Worm (Caenorhabditis elegans) whole organism, young adult: ENCODE measurements around the gene srg-60.

ENCODE experiments used
- F33H1.4 ChIP-seq: fragments of 200-800 bp; sonication (Bioruptor generic); IDR thresholded peaks from 2 replicates; pipeline ENCODE4 v1.3.6; 2022; ENCODE audit warnings: missing genetic modification reagents, missing genetic modification characterization, missing compliant biosample characterization
- Y79H2A.3 ChIP-seq: fragments of 200-800 bp; sonication (Bioruptor generic); conservative IDR thresholded peaks from 2 replicates; pipeline ENCODE4 v1.3.6; 2022; ENCODE audit warnings: missing genetic modification reagents, missing genetic modification characterization, missing compliant biosample characterization
- ZK185.1 ChIP-seq: sonication (generic microtip); optimal IDR thresholded peaks from 2 replicates; lab custom pipeline; 2016; ENCODE audit warnings: mild to moderate bottlenecking, missing genetic modification characterization, missing compliant biosample characterization; ENCODE audit not compliant: poor library complexity, severe bottlenecking
- ama-1 ChIP-seq, 3 experiments: fragments of 150-350 bp in 1 of 3; sonication (generic microtip) in 2 of 3; optimal IDR thresholded peaks; 2 replicates each; lab custom pipeline; 2014 to 2018; ENCODE audit warnings: missing biosample characterization in 2 of 3, missing genetic modification characterization in 2 of 3, missing genetic modification reagents in 2 of 3
- attf-6 ChIP-seq: fragments of 200-800 bp; sonication (Bioruptor generic); IDR thresholded peaks from 2 replicates; pipeline ENCODE4 v1.3.6; 2022; ENCODE audit warnings: missing genetic modification reagents, missing genetic modification characterization, missing compliant biosample characterization
- dox-1 ChIP-seq: fragments of 200-800 bp; sonication (Bioruptor generic); IDR thresholded peaks from 2 replicates; pipeline ENCODE4 v1.3.6; 2022; ENCODE audit warnings: missing genetic modification reagents, missing genetic modification characterization, missing compliant biosample characterization
- lin-40 ChIP-seq: sonication (generic microtip); optimal IDR thresholded peaks from 2 replicates; lab custom pipeline; 2016; ENCODE audit warnings: missing genetic modification characterization, mild to moderate bottlenecking, missing compliant biosample characterization, missing genotype, missing genetic modification reagents
- lir-1 ChIP-seq: fragments of 200-800 bp; sonication (Bioruptor generic); conservative IDR thresholded peaks from 2 replicates; pipeline ENCODE4 v1.3.6; 2022; ENCODE audit warnings: missing genetic modification reagents, missing genetic modification characterization, missing compliant biosample characterization
- madf-8 ChIP-seq: fragments of 200-800 bp; sonication (Bioruptor generic); conservative IDR thresholded peaks from 2 replicates; pipeline ENCODE4 v1.3.6; 2022; ENCODE audit warnings: missing genetic modification reagents, missing genetic modification characterization, missing compliant biosample characterization
- mes-4 ChIP-seq: sonication (generic microtip); optimal IDR thresholded peaks from 2 replicates; lab custom pipeline; 2016; ENCODE audit warnings: missing genotype, missing genetic modification characterization, missing compliant biosample characterization
- snpc-1.1 ChIP-seq: sonication (generic microtip); optimal IDR thresholded peaks from 2 replicates; lab custom pipeline; 2017; ENCODE audit warnings: missing genetic modification characterization, mild to moderate bottlenecking, missing compliant biosample characterization, antibody characterized with exemption, moderate library complexity, missing genotype, missing genetic modification reagents; ENCODE audit not compliant: insufficient read depth
- snpc-4 ChIP-seq, 5 experiments: fragments of 150-350 bp in 1 of 5; sonication (generic microtip) in 4 of 5; optimal IDR thresholded peaks; 2 replicates each; lab custom pipeline; 2014 to 2018; ENCODE audit warnings: missing genetic modification characterization in 5 of 5, missing biosample characterization in 3 of 5, antibody characterized with exemption in 2 of 5, mild to moderate bottlenecking in 2 of 5, missing compliant biosample characterization in 2 of 5, missing genotype in 2 of 5, moderate library complexity in 2 of 5, missing genetic modification reagents in 1 of 5
- unc-130 ChIP-seq: sonication (generic microtip); optimal IDR thresholded peaks from 2 replicates; lab custom pipeline; 2016; ENCODE audit warnings: missing genetic modification reagents, missing genetic modification characterization, missing compliant biosample characterization
- unc-62 ChIP-seq: fragments of 150-350 bp; optimal IDR thresholded peaks from 2 replicates; lab custom pipeline; 2014; ENCODE audit warnings: missing biosample characterization, missing genetic modification reagents, missing genetic modification characterization

DNA sequence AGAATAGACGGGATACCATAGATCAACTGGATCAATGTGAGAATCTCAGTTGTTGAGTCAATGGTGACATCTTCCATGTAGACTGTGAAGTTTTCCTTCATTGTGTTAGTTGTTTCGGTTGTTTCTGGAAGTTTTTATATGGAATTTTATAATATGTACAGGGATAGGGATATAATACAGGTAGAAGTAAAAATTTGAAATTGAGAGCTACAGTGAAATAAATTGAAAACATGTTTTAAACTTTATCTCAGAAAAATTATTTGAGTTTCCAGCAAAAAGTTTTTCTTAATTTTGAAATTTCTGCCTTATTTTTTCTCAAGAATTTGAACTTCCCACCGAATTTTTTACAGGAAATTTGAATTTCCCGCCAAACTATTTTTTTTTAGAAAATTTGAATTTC lies 19.8 kb upstream of the srg-60 start, which contains the start of gene srg-62:
- TF ChIP-seq madf-8 (GFP tag; lab: Robert Waterston, UW) (no peak), lir-1 (GFP tag; lab: Robert Waterston, UW) (no peak), snpc-4 (GFP tag; optimal IDR thresholded peaks at IDR 0.05; lab: Kevin White, UChicago) (no peak), snpc-4 (tag; optimal IDR thresholded peaks at IDR 0.05; lab: Kevin White, UChicago) (no peak), mes-4 (tag; lab: Kevin White, UChicago) (no peak), unc-62 (GFP tag; lab: Kevin White, UChicago) (no peak), dox-1 (GFP tag; lab: Robert Waterston, UW) (no peak), ama-1 (optimal IDR thresholded peaks at IDR 0.05; lab: Kevin White, UChicago) (no peak), ama-1 (GFP tag; optimal IDR thresholded peaks at IDR 0.05; lab: Kevin White, UChicago) (no peak), Y79H2A.3 (GFP tag; lab: Robert Waterston, UW) (no peak), snpc-1.1 (tag; lab: Kevin White, UChicago) (no peak), unc-130 (GFP tag; lab: Kevin White, UChicago) (no peak), attf-6 (no peak), F33H1.4 (GFP tag; lab: Robert Waterston, UW) (no peak), ZK185.1 (tag; lab: Kevin White, UChicago) (no peak), lin-40 (tag; lab: Kevin White, UChicago) (no peak)
